Worm (Caenorhabditis elegans) whole organism, early embryonic: Measurements from ENCODE around the gene oac-29.

ENCODE experiments used
- B0310.2 ChIP-seq: sonication (generic microtip); optimal IDR thresholded peaks from 2 replicates; lab custom pipeline; 2016; ENCODE audit warnings: mild to moderate bottlenecking, missing genetic modification characterization, missing compliant biosample characterization
- F13C5.2 ChIP-seq: sonication (generic microtip); optimal IDR thresholded peaks from 2 replicates; lab custom pipeline; 2017; ENCODE audit warnings: mild to moderate bottlenecking, missing genetic modification characterization, inconsistent platforms, missing compliant biosample characterization
- aly-1 ChIP-seq: sonication (generic microtip); optimal IDR thresholded peaks from 2 replicates; lab custom pipeline; 2016; ENCODE audit warnings: missing genetic modification characterization, missing compliant biosample characterization
- ama-1 ChIP-seq: fragments of 150-350 bp; optimal IDR thresholded peaks from 2 replicates; lab custom pipeline; 2014
- flt-1 ChIP-seq: fragments of 200-800 bp; sonication (Bioruptor generic); IDR thresholded peaks from 2 replicates; pipeline ENCODE4 v1.3.6; 2022; ENCODE audit warnings: missing genetic modification characterization, missing compliant biosample characterization
- scrt-1 ChIP-seq: fragments of 200-800 bp; sonication (Bioruptor generic); IDR thresholded peaks from 2 replicates; pipeline ENCODE4 v1.3.6; 2022; ENCODE audit warnings: missing genetic modification characterization, missing compliant biosample characterization

- TF ChIP-seq B0310.2 (no peak), scrt-1 (GFP tag; lab: Robert Waterston, UW) (no peak), flt-1 (no peak), ama-1 (no peak), F13C5.2 (no peak), aly-1 (tag; lab: Kevin White, UChicago) (no peak)
Measured at ce11 chrV:8657911-8658310, 22.4 kb upstream of the oac-29 start.
